Worm (Caenorhabditis elegans): ENCODE measurements around the gene pax-1.

DNA sequence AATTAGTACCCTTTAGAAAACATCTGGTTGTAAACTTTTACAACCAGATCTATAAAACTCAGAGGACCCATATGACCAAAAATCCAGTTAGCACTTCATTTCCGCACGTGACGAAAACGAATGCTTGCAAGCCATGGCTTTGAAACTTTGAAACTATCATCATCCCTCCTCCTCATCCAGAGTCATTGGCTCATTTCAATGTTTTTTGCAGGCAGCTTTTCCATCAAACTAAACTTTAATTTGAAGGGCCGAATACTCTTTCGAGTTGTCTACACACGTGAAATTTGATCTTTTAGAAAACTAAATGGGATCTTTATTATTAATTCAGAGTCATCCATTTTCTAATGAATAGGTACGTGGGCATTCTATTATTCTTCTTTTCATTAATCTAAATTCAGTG is 37.5 kb downstream of the pax-1 start:
- TF ChIP-seq skn-1 (tag; optimal IDR thresholded peaks at IDR 0.05) (no peak), nhr-23 (tag; optimal IDR thresholded peaks at IDR 0.05) (no peak), nhr-11 (tag; optimal IDR thresholded peaks at IDR 0.05) (no peak), lin-13 (GFP tag; optimal IDR thresholded peaks at IDR 0.05) (no peak), elt-1 (tag; optimal IDR thresholded peaks at IDR 0.05) (no peak), mab-5 (tag; optimal IDR thresholded peaks at IDR 0.05) (no peak), R02D3.7 (tag; optimal IDR thresholded peaks at IDR 0.05) (no peak), mdl-1 (tag; optimal IDR thresholded peaks at IDR 0.05) (no peak), egl-27 (tag; optimal IDR thresholded peaks at IDR 0.05) (no peak), lsy-2 (tag; optimal IDR thresholded peaks at IDR 0.05) (no peak), ceh-82 (tag; optimal IDR thresholded peaks at IDR 0.05) (no peak), snpc-4 (tag; optimal IDR thresholded peaks at IDR 0.05) (no peak)

Measured in whole organism, L2 larva.